Worm (Caenorhabditis elegans) whole organism, L4/young adult: Measurements from ENCODE around the gene R166.2.
A peak's percentile ranks its signal among the peaks of the same experiment; 100 is the strongest.

ENCODE experiments used
- W03F9.2 ChIP-seq: fragments of 150-350 bp; optimal IDR thresholded peaks from 2 replicates; lab custom pipeline; 2014; ENCODE audit warnings: missing biosample characterization, missing genetic modification characterization
- dao-5 ChIP-seq: sonication (generic microtip); optimal IDR thresholded peaks from 2 replicates; lab custom pipeline; 2016; ENCODE audit warnings: missing genotype, missing genetic modification characterization, moderate library complexity, missing compliant biosample characterization
- him-1 ChIP-seq: sonication (generic microtip); optimal IDR thresholded peaks from 2 replicates; lab custom pipeline; 2016; ENCODE audit warnings: missing genotype, missing genetic modification reagents, missing genetic modification characterization, missing compliant biosample characterization

- peak; percentile 90 for TF ChIP-seq W03F9.2 (tag; lab: Kevin White, UChicago)
- peak; percentile 88 for TF ChIP-seq him-1 (tag; lab: Kevin White, UChicago)
- peak; percentile 62 for TF ChIP-seq dao-5
Observed at ce11 chrII:10541923-10542486, 4.5 kb upstream of the R166.2 start, which contains the start of gene pro-1.
